Fruit fly (Drosophila melanogaster): ENCODE data around the gene CG34169.

- TF ChIP-seq ovo (GFP tag; optimal IDR thresholded peaks at IDR 0.05) (no peak), bab1 (GFP tag; optimal IDR thresholded peaks at IDR 0.05) (no peak), CG12768 (GFP tag; optimal IDR thresholded peaks at IDR 0.05) (no peak), cic (GFP tag; optimal IDR thresholded peaks at IDR 0.05) (no peak), Clk (GFP tag; optimal IDR thresholded peaks at IDR 0.05) (no peak), tj (GFP tag; optimal IDR thresholded peaks at IDR 0.05) (no peak), toe (GFP tag; optimal IDR thresholded peaks at IDR 0.05) (no peak), Crg-1 (GFP tag; optimal IDR thresholded peaks at IDR 0.05) (no peak), pad (GFP tag; optimal IDR thresholded peaks at IDR 0.05) (no peak), CG5204 (GFP tag; optimal IDR thresholded peaks at IDR 0.05) (no peak), kay (GFP tag; ENCODE audit: borderline replicate concordance) (no peak)
Measured at dm6 chr2L:17173181-17173580, at the start of gene CG34169.

All from whole organism, adult.